Fruit fly (Drosophila melanogaster) whole organism, wandering third instar larva: Measurements from ENCODE around the gene CG46310.
A peak's percentile ranks its signal among the peaks of the same experiment; 100 is the strongest.

Source experiments
- Abd-B ChIP-seq: fragments of >200 bp; optimal IDR thresholded peaks from 2 replicates; lab custom pipeline; 2017; ENCODE audit warnings: missing biosample characterization, missing genetic modification characterization
- Dif ChIP-seq: fragments of 200-275, 200-300 bp; sonication (Bioruptor generic); optimal IDR thresholded peaks from 2 replicates; lab custom pipeline; 2018; ENCODE audit warnings: missing biosample characterization, missing genetic modification characterization; ENCODE audit not compliant: partially characterized antibody
- GATAd ChIP-seq: sonication (Bioruptor generic); optimal IDR thresholded peaks from 2 replicates; lab custom pipeline; 2016; ENCODE audit warnings: missing biosample characterization, missing genetic modification characterization
- Hr78 ChIP-seq: fragments of >200 bp; optimal IDR thresholded peaks from 2 replicates; lab custom pipeline; 2017; ENCODE audit warnings: missing biosample characterization, missing genetic modification characterization
- Jra ChIP-seq: sonication (Bioruptor generic); optimal IDR thresholded peaks from 2 replicates; lab custom pipeline; 2016; ENCODE audit warnings: missing biosample characterization, missing genetic modification characterization
- OdsH ChIP-seq: fragments of 200-800 bp; sonication (Bioruptor generic); optimal IDR thresholded peaks from 2 replicates; lab custom pipeline; 2016; ENCODE audit warnings: missing biosample characterization, mild to moderate bottlenecking, missing genetic modification characterization
- brk ChIP-seq: fragments of 200-800 bp; sonication (Bioruptor generic); optimal IDR thresholded peaks from 2 replicates; lab custom pipeline; 2016; ENCODE audit warnings: missing biosample characterization, mild to moderate bottlenecking, missing genetic modification characterization
- fru ChIP-seq: fragments of 200-800 bp; sonication (Bioruptor generic); optimal IDR thresholded peaks from 3 replicates; lab custom pipeline; 2016; ENCODE audit warnings: missing biosample characterization, mild to moderate bottlenecking, missing genetic modification characterization
- h ChIP-seq: fragments of 200-800 bp; sonication (Bioruptor generic); optimal IDR thresholded peaks from 3 replicates; lab custom pipeline; 2016; ENCODE audit warnings: missing biosample characterization, mild to moderate bottlenecking, missing genetic modification characterization
- lola ChIP-seq: fragments of >200 bp; optimal IDR thresholded peaks from 2 replicates; lab custom pipeline; 2017; ENCODE audit warnings: missing biosample characterization, missing genetic modification characterization
- psq ChIP-seq: fragments of 200-800 bp; sonication (Bioruptor generic); optimal IDR thresholded peaks from 3 replicates; lab custom pipeline; 2017; ENCODE audit warnings: missing biosample characterization, mild to moderate bottlenecking, missing genetic modification characterization, moderate library complexity
- sv ChIP-seq: fragments of 200-800 bp; sonication (Bioruptor generic); optimal IDR thresholded peaks from 3 replicates; lab custom pipeline; 2016; ENCODE audit warnings: missing biosample characterization, missing genetic modification characterization
- tai ChIP-seq: sonication (Bioruptor generic); optimal IDR thresholded peaks from 2 replicates; lab custom pipeline; 2016; ENCODE audit warnings: missing biosample characterization, missing genetic modification characterization
- usp ChIP-seq: fragments of >200 bp; optimal IDR thresholded peaks from 2 replicates; lab custom pipeline; 2017; ENCODE audit warnings: missing biosample characterization, missing genetic modification characterization

DNA sequence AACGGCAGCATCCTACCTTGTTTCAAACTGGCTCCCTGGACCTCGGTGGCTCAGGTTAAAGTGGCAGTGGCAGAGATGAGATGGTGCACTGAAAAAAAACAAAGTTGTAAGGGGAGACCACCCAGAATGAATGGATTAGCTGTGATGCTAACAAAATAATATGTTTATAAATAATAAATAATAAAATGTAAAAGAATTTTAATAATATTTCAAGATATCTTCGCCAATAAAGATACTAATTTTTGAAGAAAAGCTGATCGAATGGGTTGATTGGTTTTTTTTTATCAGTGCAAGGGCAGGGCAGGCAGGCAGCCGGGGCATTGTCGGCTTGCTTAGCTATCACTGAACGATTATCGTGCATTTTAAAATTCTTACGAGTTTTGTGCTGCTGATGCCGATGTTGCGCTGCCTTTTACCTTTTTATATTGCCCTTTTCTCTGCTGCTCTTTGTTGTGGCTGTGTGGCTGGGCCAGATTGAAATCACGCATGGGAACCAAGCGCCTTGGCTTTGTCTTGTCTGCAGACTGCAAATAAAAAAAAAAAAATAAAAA, 24.6 kb upstream of the CG46310 start:
- no peak for TF ChIP-seq Abd-B (GFP tag; lab: Kevin White, UChicago)
- no peak for TF ChIP-seq lola (GFP tag; lab: Kevin White, UChicago)
- peak; percentile 73 for TF ChIP-seq fru (GFP tag; lab: Kevin White, UChicago)
- TF ChIP-seq OdsH (GFP tag; lab: Kevin White, UChicago): peak; percentile 76
- TF ChIP-seq h (GFP tag; lab: Kevin White, UChicago): peak; percentile 77
- TF ChIP-seq brk: no peak
- peak; percentile 34 for TF ChIP-seq GATAd (GFP tag; lab: Kevin White, UChicago)
- TF ChIP-seq psq: peak; percentile 90
- no peak for TF ChIP-seq sv
- no peak for TF ChIP-seq Dif
- TF ChIP-seq usp: no peak
- TF ChIP-seq Hr78: no peak
- TF ChIP-seq Jra (GFP tag; lab: Kevin White, UChicago): no peak
- peak; percentile 47 for TF ChIP-seq tai (GFP tag; lab: Kevin White, UChicago)
